Fruit fly (Drosophila melanogaster): ENCODE measurements around the gene oaf.

DNA sequence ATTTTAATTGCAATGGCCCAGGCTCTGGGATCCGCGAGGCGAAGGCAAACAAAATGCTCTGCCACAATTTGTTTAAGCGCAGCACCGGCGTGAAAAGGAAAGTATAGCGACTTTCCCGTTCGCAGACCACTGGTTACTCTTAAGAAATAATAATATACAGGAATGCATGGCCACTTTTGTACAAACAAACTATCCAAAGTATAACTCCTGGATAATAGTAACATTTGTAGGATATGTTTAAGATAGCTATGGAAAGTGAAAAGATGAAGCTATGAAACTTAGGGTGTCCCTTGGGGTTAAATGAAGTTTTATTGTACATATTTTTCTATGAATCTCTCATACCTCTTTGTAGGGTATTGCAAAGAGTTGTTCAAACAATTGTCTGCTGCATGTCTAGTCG is 14.4 kb upstream of the oaf start:
- TF ChIP-seq CG7101 (tag; optimal IDR thresholded peaks at IDR 0.05) (no peak), Mnt (GFP tag; optimal IDR thresholded peaks at IDR 0.05) (no peak), bab1 (GFP tag; optimal IDR thresholded peaks at IDR 0.05) (no peak), cic (GFP tag; optimal IDR thresholded peaks at IDR 0.05) (no peak), kay (GFP tag; ENCODE audit: borderline replicate concordance) (no peak)
